Fruit fly (Drosophila melanogaster) whole organism, embryonic: ENCODE results near the gene Appl.
A peak's percentile ranks its signal among the peaks of the same experiment; 100 is the strongest.

Experiments used
- Adf1 ChIP-seq: fragments of 200-800 bp; sonication (Bioruptor generic); IDR thresholded peaks from 2 replicates; pipeline ENCODE4 v1.3.6; 2022; ENCODE audit warnings: missing biosample characterization, missing genetic modification characterization
- B-H2 ChIP-seq: fragments of 200-800 bp; sonication (Bioruptor generic); optimal IDR thresholded peaks from 2 replicates; lab custom pipeline; 2018; ENCODE audit warnings: missing biosample characterization, mild to moderate bottlenecking, missing genetic modification characterization
- BEAF-32 ChIP-seq: fragments of 200-800 bp; sonication (Bioruptor generic); optimal IDR thresholded peaks from 3 replicates; lab custom pipeline; 2017; ENCODE audit warnings: missing biosample characterization, missing genetic modification characterization, mild to moderate bottlenecking, moderate library complexity, missing genetic modification reagents
- CG11247 ChIP-seq: fragments of 200-800 bp; sonication (Bioruptor generic); IDR thresholded peaks from 2 replicates; pipeline ENCODE4 v1.3.6; 2022; ENCODE audit warnings: missing biosample characterization, missing genetic modification characterization
- CG11504 ChIP-seq: fragments of 200-800 bp; sonication (Bioruptor generic); optimal IDR thresholded peaks from 3 replicates; lab custom pipeline; 2019; ENCODE audit warnings: missing biosample characterization, mild to moderate bottlenecking, missing genetic modification characterization, moderate library complexity
- CG12155 ChIP-seq: fragments of 200-800 bp; sonication (Bioruptor generic); optimal IDR thresholded peaks from 3 replicates; lab custom pipeline; 2016; ENCODE audit warnings: missing biosample characterization, missing genetic modification characterization
- CG12299 ChIP-seq: fragments of 200-800 bp; sonication (Bioruptor generic); optimal IDR thresholded peaks from 2 replicates; lab custom pipeline; 2018; ENCODE audit warnings: missing biosample characterization, mild to moderate bottlenecking, missing genetic modification characterization
- CG13287 ChIP-seq: fragments of 200-800 bp; sonication (Bioruptor generic); IDR thresholded peaks from 2 replicates; pipeline ENCODE4 v1.3.6; 2022; ENCODE audit warnings: missing biosample characterization, missing genetic modification characterization; ENCODE audit not compliant: partially characterized antibody
- CG13424 ChIP-seq: fragments of 200-800 bp; sonication (Bioruptor generic); optimal IDR thresholded peaks from 2 replicates; lab custom pipeline; 2019; ENCODE audit warnings: missing biosample characterization, mild to moderate bottlenecking, missing genetic modification characterization, moderate library complexity
- CG15073 ChIP-seq: fragments of 200-800 bp; sonication (Bioruptor generic); optimal IDR thresholded peaks from 2 replicates; lab custom pipeline; 2016; ENCODE audit warnings: missing biosample characterization, missing genetic modification characterization
- CG2116 ChIP-seq: fragments of 200-800 bp; sonication (Bioruptor generic); optimal IDR thresholded peaks from 3 replicates; lab custom pipeline; 2018; ENCODE audit warnings: missing biosample characterization, mild to moderate bottlenecking, missing genetic modification characterization
- CG30020 ChIP-seq: fragments of 200-800 bp; optimal IDR thresholded peaks from 2 replicates; lab custom pipeline; 2019; ENCODE audit warnings: missing biosample characterization, mild to moderate bottlenecking, missing genetic modification characterization, moderate library complexity
- CG32767 ChIP-seq: fragments of 200-800 bp; sonication (Bioruptor generic); IDR thresholded peaks from 2 replicates; pipeline ENCODE4 v1.3.6; 2022; ENCODE audit warnings: missing biosample characterization, missing genetic modification characterization
- CG34224 ChIP-seq: fragments of 200-800 bp; sonication (Bioruptor generic); IDR thresholded peaks from 3 replicates; pipeline ENCODE4 v1.3.6; 2022; ENCODE audit warnings: missing biosample characterization, missing genetic modification characterization; ENCODE audit not compliant: partially characterized antibody
- CG4360 ChIP-seq: fragments of 200-800 bp; sonication (Bioruptor generic); IDR thresholded peaks from 2 replicates; pipeline ENCODE4 v1.3.6; 2022; ENCODE audit warnings: missing biosample characterization, missing genetic modification characterization
- CG7786 ChIP-seq: fragments of 200-800 bp; sonication (Bioruptor generic); optimal IDR thresholded peaks from 2 replicates; lab custom pipeline; 2016; ENCODE audit warnings: missing biosample characterization, missing genetic modification characterization
- CG8924 ChIP-seq: fragments of 200-800 bp; optimal IDR thresholded peaks from 3 replicates; lab custom pipeline; 2019; ENCODE audit warnings: missing biosample characterization, mild to moderate bottlenecking, missing genetic modification characterization, moderate library complexity
- CG9215 ChIP-seq: fragments of 200-800 bp; sonication (Bioruptor generic); IDR thresholded peaks from 2 replicates; pipeline ENCODE4 v1.3.6; 2022; ENCODE audit warnings: missing biosample characterization, missing genetic modification characterization
- CG9797 ChIP-seq: fragments of 200-800 bp; sonication (Bioruptor generic); optimal IDR thresholded peaks from 3 replicates; lab custom pipeline; 2018; ENCODE audit warnings: missing biosample characterization, mild to moderate bottlenecking, missing genetic modification characterization
- CkIIα-i1 ChIP-seq: fragments of 200-800 bp; sonication (Bioruptor generic); IDR thresholded peaks from 2 replicates; pipeline ENCODE4 v1.3.6; 2022; ENCODE audit warnings: missing biosample characterization, missing genetic modification characterization
- Deaf1 ChIP-seq: fragments of 200-800 bp; optimal IDR thresholded peaks from 3 replicates; lab custom pipeline; 2019; ENCODE audit warnings: missing biosample characterization, mild to moderate bottlenecking, missing genetic modification characterization, moderate library complexity
- Dll ChIP-seq: fragments of 200-800 bp; sonication (Bioruptor generic); IDR thresholded peaks from 4 replicates; pipeline ENCODE4 v1.3.6; 2022; ENCODE audit warnings: missing biosample characterization, missing genetic modification characterization; ENCODE audit not compliant: partially characterized antibody
- Dref ChIP-seq: fragments of 200-800 bp; sonication (Bioruptor generic); IDR thresholded peaks from 2 replicates; pipeline ENCODE4 v1.3.6; 2022; ENCODE audit warnings: missing biosample characterization, missing genetic modification characterization
- E2f2 ChIP-seq: fragments of 200-800 bp; sonication (Bioruptor generic); IDR thresholded peaks from 2 replicates; pipeline ENCODE4 v1.3.6; 2022; ENCODE audit warnings: missing biosample characterization, missing genetic modification characterization
- GATAe ChIP-seq: fragments of 200-800 bp; sonication (Bioruptor generic); conservative IDR thresholded peaks from 2 replicates; pipeline ENCODE4 v1.3.6; 2022; ENCODE audit warnings: missing biosample characterization, missing genetic modification characterization
- MTF-1 ChIP-seq: fragments of 200-800 bp; sonication (Bioruptor generic); optimal IDR thresholded peaks from 2 replicates; lab custom pipeline; 2018; ENCODE audit warnings: missing biosample characterization, mild to moderate bottlenecking, missing genetic modification characterization, borderline replicate concordance
- Mad ChIP-seq: fragments of 200-800 bp; sonication (Bioruptor generic); optimal IDR thresholded peaks from 2 replicates; lab custom pipeline; 2016; ENCODE audit warnings: missing biosample characterization, missing genetic modification characterization
- Myb ChIP-seq: fragments of 200-800 bp; sonication (Bioruptor generic); optimal IDR thresholded peaks from 2 replicates; lab custom pipeline; 2016; ENCODE audit warnings: missing biosample characterization, missing genetic modification characterization
- Pdp1 ChIP-seq, 2 experiments: fragments of 200-800 bp; sonication (Bioruptor generic); optimal IDR thresholded peaks; 3 replicates each; lab custom pipeline; 2016; ENCODE audit warnings: missing biosample characterization in 2 of 2, missing genetic modification characterization in 2 of 2, mild to moderate bottlenecking in 1 of 2, moderate library complexity in 1 of 2
- Scr ChIP-seq: fragments of 200-800 bp; sonication (Bioruptor generic); IDR thresholded peaks from 2 replicates; pipeline ENCODE4 v1.3.6; 2022; ENCODE audit warnings: missing biosample characterization, missing genetic modification characterization; ENCODE audit not compliant: partially characterized antibody
- Sin3A ChIP-seq: fragments of >200 bp; optimal IDR thresholded peaks from 2 replicates; lab custom pipeline; 2018
- Sox100B ChIP-seq: fragments of 200-800 bp; sonication (Bioruptor generic); optimal IDR thresholded peaks from 3 replicates; lab custom pipeline; 2018; ENCODE audit warnings: missing biosample characterization, mild to moderate bottlenecking, missing genetic modification characterization
- TFAM ChIP-seq: fragments of 200-800 bp; sonication (Bioruptor generic); optimal IDR thresholded peaks from 2 replicates; lab custom pipeline; 2017; ENCODE audit warnings: missing biosample characterization, missing genetic modification characterization, inconsistent platforms
- al ChIP-seq: fragments of 200-800 bp; sonication (Bioruptor generic); IDR thresholded peaks from 2 replicates; pipeline ENCODE4 v1.3.6; 2022; ENCODE audit warnings: missing biosample characterization, missing genetic modification characterization
- amos ChIP-seq: fragments of 200-800 bp; sonication (Bioruptor generic); IDR thresholded peaks from 2 replicates; pipeline ENCODE4 v1.3.6; 2022; ENCODE audit warnings: missing biosample characterization, missing genetic modification characterization; ENCODE audit not compliant: partially characterized antibody
- aop ChIP-seq: fragments of 200-800 bp; sonication (Bioruptor generic); IDR thresholded peaks from 2 replicates; pipeline ENCODE4 v1.3.6; 2022; ENCODE audit warnings: missing biosample characterization, missing genetic modification characterization
- bab2 ChIP-seq: fragments of 200-800 bp; sonication (Bioruptor generic); optimal IDR thresholded peaks from 2 replicates; lab custom pipeline; 2016; ENCODE audit warnings: missing biosample characterization, missing genetic modification characterization
- bbx ChIP-seq: fragments of 200-800 bp; sonication (Bioruptor generic); IDR thresholded peaks from 2 replicates; pipeline ENCODE4 v1.3.6; 2022; ENCODE audit warnings: missing biosample characterization, missing genetic modification characterization; ENCODE audit not compliant: partially characterized antibody
- disco-r ChIP-seq: fragments of 200-800 bp; sonication (Bioruptor generic); optimal IDR thresholded peaks from 2 replicates; lab custom pipeline; 2016; ENCODE audit warnings: missing biosample characterization, missing genetic modification characterization
- dpn ChIP-seq, 2 experiments: fragments of 200-800 bp; sonication (Bioruptor generic); optimal IDR thresholded peaks; 3 replicates each; lab custom pipeline; 2016; ENCODE audit warnings: missing biosample characterization in 2 of 2, missing genetic modification characterization in 2 of 2
- ems ChIP-seq: fragments of 200-800 bp; sonication (Bioruptor generic); optimal IDR thresholded peaks from 3 replicates; lab custom pipeline; 2016; ENCODE audit warnings: missing biosample characterization, missing genetic modification characterization
- exex ChIP-seq: fragments of 200-800 bp; sonication (Bioruptor generic); optimal IDR thresholded peaks from 4 replicates; lab custom pipeline; 2018; ENCODE audit warnings: missing biosample characterization, mild to moderate bottlenecking, missing genetic modification characterization, moderate library complexity
- grau ChIP-seq: fragments of 200-800 bp; optimal IDR thresholded peaks from 3 replicates; lab custom pipeline; 2019; ENCODE audit warnings: missing biosample characterization, mild to moderate bottlenecking, missing genetic modification characterization, moderate library complexity
- gsb-n ChIP-seq: fragments of 200-800 bp; sonication (Bioruptor generic); optimal IDR thresholded peaks from 3 replicates; lab custom pipeline; 2018; ENCODE audit warnings: missing biosample characterization, mild to moderate bottlenecking, missing genetic modification characterization
- ham ChIP-seq: fragments of 200-800 bp; sonication (Bioruptor generic); IDR thresholded peaks from 2 replicates; pipeline ENCODE4 v1.3.6; 2022; ENCODE audit warnings: missing biosample characterization, missing genetic modification characterization
- hbn ChIP-seq: fragments of 200-800 bp; sonication (Bioruptor generic); IDR thresholded peaks from 2 replicates; pipeline ENCODE4 v1.3.6; 2022; ENCODE audit warnings: missing biosample characterization, missing genetic modification characterization; ENCODE audit not compliant: partially characterized antibody
- nerfin-2 ChIP-seq: fragments of 200-800 bp; sonication (Bioruptor generic); IDR thresholded peaks from 2 replicates; pipeline ENCODE4 v1.3.6; 2022; ENCODE audit warnings: missing biosample characterization, missing genetic modification characterization; ENCODE audit not compliant: partially characterized antibody
- pzg ChIP-seq: fragments of 200-800 bp; sonication (Bioruptor generic); optimal IDR thresholded peaks from 3 replicates; lab custom pipeline; 2018; ENCODE audit warnings: missing biosample characterization, mild to moderate bottlenecking, missing genetic modification characterization, moderate library complexity
- ro ChIP-seq: fragments of 200-800 bp; sonication (Bioruptor generic); IDR thresholded peaks from 2 replicates; pipeline ENCODE4 v1.3.6; 2022; ENCODE audit warnings: missing biosample characterization, missing genetic modification characterization
- unpg ChIP-seq: fragments of 200-800 bp; sonication (Bioruptor generic); optimal IDR thresholded peaks from 3 replicates; lab custom pipeline; 2018; ENCODE audit warnings: missing biosample characterization, mild to moderate bottlenecking, missing genetic modification characterization, moderate library complexity
- wdn ChIP-seq: fragments of 200-800 bp; sonication (Bioruptor generic); IDR thresholded peaks from 2 replicates; pipeline ENCODE4 v1.3.6; 2022; ENCODE audit warnings: missing biosample characterization, missing genetic modification characterization
- zen2 ChIP-seq: fragments of 200-800 bp; sonication (Bioruptor generic); IDR thresholded peaks from 3 replicates; pipeline ENCODE4 v1.3.6; 2022; ENCODE audit warnings: missing biosample characterization, missing genetic modification characterization; ENCODE audit not compliant: partially characterized antibody

Gene Appl

dm6 chrX:620102-620430, 89.8 kb downstream of the Appl start, which contains the start of gene spdi (continued):
- TF ChIP-seq bbx (GFP tag; lab: Robert Waterston, UW) (peak; percentile 40), Dref (GFP tag; lab: Robert Waterston, UW) (peak; percentile 68), grau (peak; percentile 4), hbn (peak; percentile 49; the same call in 1 of the 2 replicates), zen2 (0 out of 3 replicates have a peak, but pooled peaks have one; percentile 35), CG13424 (tag; lab: Kevin White, UChicago) (no peak), Deaf1 (peak; percentile 50), exex (tag; lab: Kevin White, UChicago) (peak; percentile 20), al (GFP tag; lab: Robert Waterston, UW) (no peak), CG30020 (tag; lab: Kevin White, UChicago) (peak; percentile 12), CG13287 (GFP tag; lab: Robert Waterston, UW) (peak; percentile 58; the same call in 1 of the 2 replicates), E2f2 (GFP tag; lab: Robert Waterston, UW) (peak; percentile 66), GATAe (GFP tag; lab: Robert Waterston, UW) (no peak), CG2116 (GFP tag; lab: Kevin White, UChicago) (peak; percentile 36), amos (GFP tag; lab: Robert Waterston, UW) (peak; percentile 48; the same call in 1 of the 2 replicates), CG4360 (peak; percentile 90), nerfin-2 (GFP tag; lab: Robert Waterston, UW) (0 out of 2 replicates have a peak, but pooled peaks have one; percentile 41), CG34224 (peak; percentile 40; the same call in 1 of the 3 replicates), BEAF-32 (peak; percentile 48), CG8924 (peak; percentile 71), Myb (GFP tag; lab: Kevin White, UChicago) (peak; percentile 58), Sin3A (peak; percentile 39), Adf1 (GFP tag; lab: Robert Waterston, UW) (peak; percentile 91), Dll (peak; percentile 42; the same call in 2 of the 4 replicates), CG12299 (tag; lab: Kevin White, UChicago) (peak; percentile 9), Scr (GFP tag; lab: Robert Waterston, UW) (peak; percentile 47), aop (GFP tag; lab: Robert Waterston, UW) (no peak), CG9797 (peak; percentile 79), Pdp1 (GFP tag; optimal IDR thresholded peaks at IDR 0.05; lab: Kevin White, UChicago) (peak in 1 of 2 experiments; percentile 39), TFAM (GFP tag; lab: Kevin White, UChicago) (no peak), pzg (GFP tag; lab: Kevin White, UChicago) (peak; percentile 75), CG11504 (tag; lab: Kevin White, UChicago) (peak; percentile 5), CG32767 (no peak)

- TF ChIP-seq CG15073 (GFP tag; lab: Kevin White, UChicago) (no peak), CG12155 (GFP tag; lab: Kevin White, UChicago) (peak; percentile 41), dpn (GFP tag; optimal IDR thresholded peaks at IDR 0.05; lab: Kevin White, UChicago) (peak; percentile 36 to 63), Dll (peak; percentile 49; the same call in 2 of the 4 replicates), CG7786 (GFP tag; lab: Kevin White, UChicago) (peak; percentile 52), CkIIα-i1 (GFP tag; lab: Robert Waterston, UW) (no peak), MTF-1 (GFP tag; lab: Kevin White, UChicago) (no peak), CG11247 (GFP tag; lab: Robert Waterston, UW) (0 out of 2 replicates have a peak, but pooled peaks have one; percentile 16), ham (GFP tag; lab: Robert Waterston, UW) (no peak), gsb-n (tag; lab: Kevin White, UChicago) (peak; percentile 18), disco-r (peak; percentile 24), B-H2 (GFP tag; lab: Kevin White, UChicago) (peak; percentile 41), Sox100B (GFP tag; lab: Kevin White, UChicago) (peak; percentile 39), CG9215 (GFP tag; lab: Robert Waterston, UW) (peak; percentile 46), wdn (GFP tag; lab: Robert Waterston, UW) (no peak), bab2 (GFP tag; lab: Kevin White, UChicago) (peak; percentile 64), ro (no peak), Mad (GFP tag; lab: Kevin White, UChicago) (peak; percentile 6), ems (GFP tag; lab: Kevin White, UChicago) (peak; percentile 17), unpg (GFP tag; lab: Kevin White, UChicago) (no peak)
These were observed 90.8 kb downstream of the Appl start, which contains the start of the genes CG13365 and Vsp37A for dm6 chrX:621132-621555. TSS of gene CG13365 (minus strand) at chrX:621215. TSS of gene Vsp37A (plus strand) at chrX:621530.
